Worm (Caenorhabditis elegans): ENCODE results near the gene apc-2.
A peak's percentile ranks its signal among the peaks of the same experiment; 100 is the strongest.

apc-2 gene

DNA sequence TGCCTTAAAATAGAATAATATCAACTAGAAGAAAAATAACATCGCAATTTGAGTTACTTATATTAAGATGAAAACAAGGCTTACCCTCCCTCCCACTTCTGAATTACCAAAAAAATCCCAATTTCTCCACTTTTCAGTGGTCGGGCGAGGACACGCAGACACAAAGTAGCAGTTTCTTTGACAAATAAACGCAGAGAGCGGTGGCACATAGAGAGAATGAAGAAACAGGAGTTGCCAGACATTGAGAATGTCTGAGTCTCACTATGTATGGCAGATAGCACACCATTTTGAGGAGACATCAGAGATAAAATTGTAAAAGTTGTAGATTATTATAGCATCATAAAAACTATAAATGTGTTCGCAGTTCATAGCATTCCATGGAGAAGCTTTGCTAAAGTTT is 44.8 kb downstream of the apc-2 start (continued):
- TF ChIP-seq peb-1 (tag; optimal IDR thresholded peaks at IDR 0.05) (no peak), lin-11 (tag; optimal IDR thresholded peaks at IDR 0.05) (no peak), ceh-82 (tag; optimal IDR thresholded peaks at IDR 0.05) (no peak), C34F6.9 (tag; optimal IDR thresholded peaks at IDR 0.05) (peak; percentile 71), R02D3.7 (tag; optimal IDR thresholded peaks at IDR 0.05) (no peak), elt-3 (tag; optimal IDR thresholded peaks at IDR 0.05) (no peak), fos-1 (tag; optimal IDR thresholded peaks at IDR 0.05) (peak; percentile 72), sma-9 (GFP tag; optimal IDR thresholded peaks at IDR 0.05) (peak; percentile 85), sma-9 (tag; optimal IDR thresholded peaks at IDR 0.05) (no peak), mbf-1 (tag; optimal IDR thresholded peaks at IDR 0.05) (no peak), nhr-23 (tag; optimal IDR thresholded peaks at IDR 0.05) (no peak), unc-62 (GFP tag; optimal IDR thresholded peaks at IDR 0.05) (no peak), F13H6.1 (tag; optimal IDR thresholded peaks at IDR 0.05) (peak; percentile 67), nhr-21 (tag; optimal IDR thresholded peaks at IDR 0.05) (peak; percentile 34), snpc-4 (tag; optimal IDR thresholded peaks at IDR 0.05) (no peak), mdl-1 (tag; optimal IDR thresholded peaks at IDR 0.05) (no peak)

DNA sequence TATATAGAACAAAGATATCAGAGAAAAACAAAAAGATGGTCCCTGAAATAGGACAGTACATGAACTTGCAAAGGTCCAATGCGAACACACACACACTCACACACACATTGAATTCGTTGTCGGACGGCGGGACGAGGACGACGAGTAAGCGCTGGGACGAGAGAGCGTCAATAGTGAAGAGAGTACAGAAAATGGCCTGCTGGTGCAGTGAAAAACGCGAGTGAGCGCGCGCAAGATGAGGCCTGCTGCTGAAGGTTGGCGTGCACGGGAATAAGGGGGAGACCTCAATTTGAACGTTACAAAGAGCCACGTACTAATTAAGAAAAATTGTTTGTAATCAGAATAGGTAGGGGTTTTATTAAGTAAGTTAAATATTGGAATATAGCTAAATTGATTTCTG is 46.5 kb downstream of the apc-2 start:
- TF ChIP-seq lsy-2 (tag; optimal IDR thresholded peaks at IDR 0.05): peak; percentile 11 to 22
- peak; percentile 6 for TF ChIP-seq F13H6.1 (tag; optimal IDR thresholded peaks at IDR 0.05)
- TF ChIP-seq nhr-129 (tag; optimal IDR thresholded peaks at IDR 0.05): peak; percentile 51
- no peak for TF ChIP-seq Y55F3AM.14 (GFP tag; optimal IDR thresholded peaks at IDR 0.05)
- no peak for TF ChIP-seq ztf-1 (GFP tag; conservative IDR thresholded peaks at IDR 0.05)
- no peak for TF ChIP-seq nhr-237 (tag; optimal IDR thresholded peaks at IDR 0.05)
- no peak for TF ChIP-seq dmd-4 (tag; optimal IDR thresholded peaks at IDR 0.05)
- no peak for TF ChIP-seq R02D3.7 (tag; optimal IDR thresholded peaks at IDR 0.05)
- TF ChIP-seq nhr-77 (tag; optimal IDR thresholded peaks at IDR 0.05): no peak
- no peak for TF ChIP-seq lin-39 (tag; optimal IDR thresholded peaks at IDR 0.05)
- no peak for TF ChIP-seq sma-9 (GFP tag; optimal IDR thresholded peaks at IDR 0.05)
- TF ChIP-seq sma-9 (tag; optimal IDR thresholded peaks at IDR 0.05): no peak
- no peak for TF ChIP-seq lin-13 (GFP tag; optimal IDR thresholded peaks at IDR 0.05)
- TF ChIP-seq nhr-25 (tag; optimal IDR thresholded peaks at IDR 0.05): no peak
- peak; percentile 37 for TF ChIP-seq unc-55 (GFP tag; optimal IDR thresholded peaks at IDR 0.05)
- no peak for TF ChIP-seq nhr-10 (tag; optimal IDR thresholded peaks at IDR 0.05)

ce11 chrIII:8129195-8129594 is 48.8 kb downstream of the apc-2 start:
- peak; percentile 7 for TF ChIP-seq nhr-25 (tag; optimal IDR thresholded peaks at IDR 0.05)
- no peak for TF ChIP-seq nhr-10 (tag; optimal IDR thresholded peaks at IDR 0.05)

DNA sequence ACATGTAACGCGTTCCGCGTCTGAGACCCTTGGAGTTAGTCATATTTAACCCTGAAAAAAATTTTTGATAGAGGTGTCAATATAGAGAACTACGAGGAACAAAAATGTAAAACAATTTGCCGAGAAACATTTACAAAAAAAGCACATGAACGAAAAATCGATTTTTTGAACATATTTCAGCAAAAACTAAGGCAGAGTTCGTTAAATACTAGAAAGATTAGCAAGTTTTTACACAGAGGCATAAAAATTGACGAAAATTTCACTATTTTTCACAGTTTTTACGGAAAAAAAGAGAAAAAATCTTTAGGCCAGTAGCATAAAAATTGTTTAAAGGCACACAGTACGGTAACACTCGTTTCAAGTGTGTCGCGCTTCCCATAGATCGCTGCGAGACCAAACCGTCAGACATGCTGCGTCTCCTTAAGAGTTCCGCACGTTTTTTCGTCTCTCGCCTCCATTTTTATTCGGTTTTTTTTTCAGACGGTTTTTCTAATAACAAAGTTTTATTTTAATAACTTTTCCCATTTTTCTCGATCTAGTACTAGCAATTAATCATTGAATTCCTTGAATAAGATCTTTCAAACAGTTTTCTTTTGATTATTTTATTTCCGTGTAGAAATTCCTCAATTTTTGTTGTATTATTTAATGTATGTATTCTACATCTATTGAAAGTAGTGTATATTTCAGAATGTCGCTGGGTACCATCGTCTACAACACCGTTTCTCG is 49.9 kb downstream of the apc-2 start, which contains the start of the genes rpl-21 and C14B9.10:
Gene rpl-21 (minus strand): TSS at position 51 of the 726 bp plus-strand sequence.
Gene C14B9.10 (plus strand): TSS at position 676 of the 726 bp plus-strand sequence.
- TF ChIP-seq lin-39 (tag; optimal IDR thresholded peaks at IDR 0.05) (no peak), mbf-1 (tag; optimal IDR thresholded peaks at IDR 0.05) (no peak), nhr-237 (tag; optimal IDR thresholded peaks at IDR 0.05) (no peak), skn-1 (tag; optimal IDR thresholded peaks at IDR 0.05) (no peak), ceh-82 (tag; optimal IDR thresholded peaks at IDR 0.05) (peak; percentile 49), unc-39 (tag; optimal IDR thresholded peaks at IDR 0.05) (no peak), gmeb-1 (tag; optimal IDR thresholded peaks at IDR 0.05) (peak; percentile 82), R02D3.7 (tag; optimal IDR thresholded peaks at IDR 0.05) (peak; percentile 3), Y55F3AM.14 (GFP tag; optimal IDR thresholded peaks at IDR 0.05) (no peak), nhr-6 (tag; optimal IDR thresholded peaks at IDR 0.05) (no peak), crh-2 (tag; optimal IDR thresholded peaks at IDR 0.05) (peak; percentile 88), elt-1 (tag; optimal IDR thresholded peaks at IDR 0.05) (no peak), F13H6.1 (tag; optimal IDR thresholded peaks at IDR 0.05) (peak; percentile 71), nhr-23 (tag; optimal IDR thresholded peaks at IDR 0.05) (no peak), nhr-10 (tag; optimal IDR thresholded peaks at IDR 0.05) (no peak), snpc-4 (tag; optimal IDR thresholded peaks at IDR 0.05) (peak; percentile 49), mab-5 (tag; optimal IDR thresholded peaks at IDR 0.05) (peak; percentile 28), nhr-129 (tag; optimal IDR thresholded peaks at IDR 0.05) (peak; percentile 86), mdl-1 (tag; optimal IDR thresholded peaks at IDR 0.05) (peak; percentile 31 to 39), fos-1 (tag; optimal IDR thresholded peaks at IDR 0.05) (peak; percentile 61), elt-3 (tag; optimal IDR thresholded peaks at IDR 0.05) (no peak), ama-1 (optimal IDR thresholded peaks at IDR 0.05) (peak; percentile 45), sem-4 (tag; optimal IDR thresholded peaks at IDR 0.05) (peak; percentile 80), lsy-2 (tag; optimal IDR thresholded peaks at IDR 0.05) (peak; percentile 96 to 99), egl-27 (tag; optimal IDR thresholded peaks at IDR 0.05) (no peak), peb-1 (tag; optimal IDR thresholded peaks at IDR 0.05) (no peak), nhr-12 (tag; optimal IDR thresholded peaks at IDR 0.05) (no peak), alr-1 (tag; optimal IDR thresholded peaks at IDR 0.05) (no peak), ZK546.5 (tag; optimal IDR thresholded peaks at IDR 0.05) (peak; percentile 63), ceh-16 (tag; optimal IDR thresholded peaks at IDR 0.05) (peak; percentile 19), ztf-11 (tag; optimal IDR thresholded peaks at IDR 0.05) (no peak), blmp-1 (tag; optimal IDR thresholded peaks at IDR 0.05; ENCODE audit: insufficient read depth) (peak; percentile 32), ztf-4 (tag; optimal IDR thresholded peaks at IDR 0.05) (peak; percentile 61), unc-55 (GFP tag; optimal IDR thresholded peaks at IDR 0.05) (peak; percentile 98), unc-62 (GFP tag; optimal IDR thresholded peaks at IDR 0.05) (no peak), lin-11 (tag; optimal IDR thresholded peaks at IDR 0.05) (peak; percentile 60)

Data from whole organism, L2 larva.